Fruit fly (Drosophila melanogaster): Measurements from ENCODE around the gene Sfp24C1.

Sfp24C1 gene

dm6 chr2L:3705438-3705921 lies 5.0 kb downstream of the Sfp24C1 start, which contains the start of gene CG31778:
CG31778 (minus strand) TSS chr2L:3705488.
- TF ChIP-seq Jra (GFP tag; optimal IDR thresholded peaks at IDR 0.05) (peak; percentile 90), Sp1 (GFP tag; optimal IDR thresholded peaks at IDR 0.05) (peak; percentile 85), dmrt93B (GFP tag; optimal IDR thresholded peaks at IDR 0.05) (peak; percentile 62), dl (GFP tag; optimal IDR thresholded peaks at IDR 0.05; ENCODE audit: insufficient read depth in 1 of 2, partially characterized antibody in 2 of 2) (no peak), rgr (GFP tag; optimal IDR thresholded peaks at IDR 0.05) (peak; percentile 90), foxo (GFP tag; optimal IDR thresholded peaks at IDR 0.05) (peak; percentile 72 to 81), N (GFP tag; optimal IDR thresholded peaks at IDR 0.05) (no peak), sv (GFP tag; optimal IDR thresholded peaks at IDR 0.05) (no peak), psq (GFP tag; optimal IDR thresholded peaks at IDR 0.05) (peak; percentile 81), Dfd (GFP tag; optimal IDR thresholded peaks at IDR 0.05) (no peak), CrebA (GFP tag; optimal IDR thresholded peaks at IDR 0.05; ENCODE audit: borderline replicate concordance) (no peak), sage (GFP tag; optimal IDR thresholded peaks at IDR 0.05) (peak; percentile 52), lola (GFP tag; optimal IDR thresholded peaks at IDR 0.05) (no peak), Mio (GFP tag; optimal IDR thresholded peaks at IDR 0.05) (peak; percentile 29), usp (GFP tag; optimal IDR thresholded peaks at IDR 0.05) (no peak), woc (GFP tag; optimal IDR thresholded peaks at IDR 0.05) (peak; percentile 61), CG32264 (GFP tag; optimal IDR thresholded peaks at IDR 0.05) (peak; percentile 66), Dif (GFP tag; optimal IDR thresholded peaks at IDR 0.05; ENCODE audit: partially characterized antibody) (no peak), HLH106 (tag; optimal IDR thresholded peaks at IDR 0.05) (peak; percentile 87), Rel (GFP tag; optimal IDR thresholded peaks at IDR 0.05) (no peak), Rel (tag; optimal IDR thresholded peaks at IDR 0.05) (peak; percentile 31), GATAd (GFP tag; optimal IDR thresholded peaks at IDR 0.05) (peak; percentile 42), CG9705 (GFP tag; optimal IDR thresholded peaks at IDR 0.05) (peak; percentile 16), OdsH (GFP tag; optimal IDR thresholded peaks at IDR 0.05) (peak; percentile 90), pan (optimal IDR thresholded peaks at IDR 0.05) (no peak), Hnf4 (GFP tag; optimal IDR thresholded peaks at IDR 0.05) (peak; percentile 84), tai (GFP tag; optimal IDR thresholded peaks at IDR 0.05) (peak; percentile 44), ey (GFP tag; optimal IDR thresholded peaks at IDR 0.05) (peak; percentile 91), Hr83 (GFP tag; optimal IDR thresholded peaks at IDR 0.05; ENCODE audit: poor library complexity, severe bottlenecking) (no peak), brk (GFP tag; optimal IDR thresholded peaks at IDR 0.05) (peak; percentile 81), Myc (optimal IDR thresholded peaks at IDR 0.05) (no peak), Vsx2 (GFP tag; optimal IDR thresholded peaks at IDR 0.05; ENCODE audit: partially characterized antibody) (no peak), Abd-B (GFP tag; optimal IDR thresholded peaks at IDR 0.05) (no peak), Hr78 (GFP tag; optimal IDR thresholded peaks at IDR 0.05) (no peak), br (GFP tag; optimal IDR thresholded peaks at IDR 0.05) (peak; percentile 92), h (GFP tag; optimal IDR thresholded peaks at IDR 0.05) (peak; percentile 92), jim (GFP tag; optimal IDR thresholded peaks at IDR 0.05) (no peak), dsf (GFP tag; optimal IDR thresholded peaks at IDR 0.05; ENCODE audit: borderline replicate concordance) (peak; percentile 4), fru (GFP tag; optimal IDR thresholded peaks at IDR 0.05) (peak; percentile 89)

- TF ChIP-seq CG9705 (GFP tag; optimal IDR thresholded peaks at IDR 0.05), result no peak
- TF ChIP-seq ey (GFP tag; optimal IDR thresholded peaks at IDR 0.05), result no peak
Measured at dm6 chr2L:3706963-3707362, 6.5 kb downstream of the Sfp24C1 start, which contains the start of gene CG31777. CG31777 (minus strand) TSS chr2L:3707063.

dm6 chr2L:3711665-3712064 lies 11.2 kb downstream of the Sfp24C1 start, which contains the start of gene cutlet:
cutlet (minus strand) TSS chr2L:3711748.
- TF ChIP-seq Vsx2 (GFP tag; optimal IDR thresholded peaks at IDR 0.05; ENCODE audit: partially characterized antibody), result no peak
- TF ChIP-seq usp (GFP tag; optimal IDR thresholded peaks at IDR 0.05), result no peak
- no peak for TF ChIP-seq sv (GFP tag; optimal IDR thresholded peaks at IDR 0.05)
- no peak for TF ChIP-seq Hnf4 (GFP tag; optimal IDR thresholded peaks at IDR 0.05)
- TF ChIP-seq pan (optimal IDR thresholded peaks at IDR 0.05), result no peak
- TF ChIP-seq lola (GFP tag; optimal IDR thresholded peaks at IDR 0.05), result no peak
- TF ChIP-seq HLH106 (tag; optimal IDR thresholded peaks at IDR 0.05), result peak; percentile 28
- TF ChIP-seq Dfd (GFP tag; optimal IDR thresholded peaks at IDR 0.05), result no peak
- TF ChIP-seq Dif (GFP tag; optimal IDR thresholded peaks at IDR 0.05; ENCODE audit: partially characterized antibody), result peak; percentile 41
- no peak for TF ChIP-seq fru (GFP tag; optimal IDR thresholded peaks at IDR 0.05)
- no peak for TF ChIP-seq Jra (GFP tag; optimal IDR thresholded peaks at IDR 0.05)
- no peak for TF ChIP-seq CrebA (GFP tag; optimal IDR thresholded peaks at IDR 0.05; ENCODE audit: borderline replicate concordance)
- TF ChIP-seq rgr (GFP tag; optimal IDR thresholded peaks at IDR 0.05), result peak; percentile 29
- TF ChIP-seq CG9705 (GFP tag; optimal IDR thresholded peaks at IDR 0.05), result no peak
- no peak for TF ChIP-seq Sp1 (GFP tag; optimal IDR thresholded peaks at IDR 0.05)
- peak in 1 of 2 experiments; percentile 16 for TF ChIP-seq foxo (GFP tag; optimal IDR thresholded peaks at IDR 0.05)
- no peak for TF ChIP-seq N (GFP tag; optimal IDR thresholded peaks at IDR 0.05)
- TF ChIP-seq Hr83 (GFP tag; optimal IDR thresholded peaks at IDR 0.05; ENCODE audit: poor library complexity, severe bottlenecking), result no peak
- TF ChIP-seq h (GFP tag; optimal IDR thresholded peaks at IDR 0.05), result peak; percentile 10
- no peak for TF ChIP-seq dmrt93B (GFP tag; optimal IDR thresholded peaks at IDR 0.05)
- no peak for TF ChIP-seq Abd-B (GFP tag; optimal IDR thresholded peaks at IDR 0.05)
- TF ChIP-seq tai (GFP tag; optimal IDR thresholded peaks at IDR 0.05), result no peak
- no peak for TF ChIP-seq jim (GFP tag; optimal IDR thresholded peaks at IDR 0.05)
- TF ChIP-seq woc (GFP tag; optimal IDR thresholded peaks at IDR 0.05), result no peak
- TF ChIP-seq brk (GFP tag; optimal IDR thresholded peaks at IDR 0.05), result no peak

All from whole organism, wandering third instar larva.